Fruit fly (Drosophila melanogaster): ENCODE measurements around the gene GCC88.

- TF ChIP-seq CG12605 (GFP tag; IDR thresholded peaks at IDR 0.05) (peak; percentile 55), CG34367 (tag; optimal IDR thresholded peaks at IDR 0.05) (peak; percentile 45), gl (tag; optimal IDR thresholded peaks at IDR 0.05) (no peak), CG13204 (GFP tag; optimal IDR thresholded peaks at IDR 0.05) (no peak), Snoo (tag; optimal IDR thresholded peaks at IDR 0.05) (peak; percentile 35), fd96Ca (GFP tag; IDR thresholded peaks at IDR 0.05) (no peak), CG32121 (GFP tag; IDR thresholded peaks at IDR 0.05) (peak; percentile 10; the same call in 1 of the 2 replicates), CG14655 (GFP tag; optimal IDR thresholded peaks at IDR 0.05) (no peak), EcR (GFP tag; optimal IDR thresholded peaks at IDR 0.05) (peak; percentile 33), CG15710 (tag; optimal IDR thresholded peaks at IDR 0.05) (peak; percentile 62), CG4496 (GFP tag; IDR thresholded peaks at IDR 0.05) (peak; percentile 51; the same call in 1 of the 3 replicates), CG17806 (tag; optimal IDR thresholded peaks at IDR 0.05) (peak; percentile 45), CG8159 (tag; optimal IDR thresholded peaks at IDR 0.05) (peak; percentile 66)
Observed at dm6 chr3R:11214449-11214950, 15.9 kb downstream of the GCC88 start, which contains the start of gene ZnT86D.

Measured in whole organism, pupa.